Worm (Caenorhabditis elegans) whole organism, midembryonic: ENCODE measurements around the gene erl-1.

Source experiments
- T22C8.4 ChIP-seq: fragments of 200-800 bp; sonication (Bioruptor generic); IDR thresholded peaks from 2 replicates; pipeline ENCODE4 v1.3.6; 2022; ENCODE audit warnings: missing genetic modification characterization, missing compliant biosample characterization
- cog-1 ChIP-seq: sonication (generic microtip); optimal IDR thresholded peaks from 2 replicates; lab custom pipeline; 2016; ENCODE audit warnings: missing genetic modification characterization, missing compliant biosample characterization
- flt-1 ChIP-seq: fragments of 200-800 bp; sonication (Bioruptor generic); IDR thresholded peaks from 2 replicates; pipeline ENCODE4 v1.3.6; 2022; ENCODE audit warnings: missing genetic modification characterization, missing compliant biosample characterization
- klf-2 ChIP-seq: fragments of 200-800 bp; sonication (Bioruptor generic); conservative IDR thresholded peaks from 2 replicates; pipeline ENCODE4 v1.3.6; 2022; ENCODE audit warnings: missing genetic modification reagents, missing genetic modification characterization, missing compliant biosample characterization
- med-1 ChIP-seq: sonication (generic microtip); optimal IDR thresholded peaks from 2 replicates; lab custom pipeline; 2017; ENCODE audit warnings: missing genetic modification characterization, mild to moderate bottlenecking, missing compliant biosample characterization, antibody characterized with exemption, missing genetic modification reagents; ENCODE audit not compliant: insufficient read depth
- ref-1 ChIP-seq: fragments of 200-800 bp; sonication (Bioruptor generic); conservative IDR thresholded peaks from 2 replicates; pipeline ENCODE4 v1.3.6; 2022; ENCODE audit warnings: missing genetic modification reagents, missing genetic modification characterization, missing compliant biosample characterization
- tab-1 ChIP-seq: fragments of 200-800 bp; sonication (Bioruptor generic); IDR thresholded peaks from 2 replicates; pipeline ENCODE4 v1.3.6; 2022; ENCODE audit warnings: missing genetic modification characterization, missing compliant biosample characterization
- ztf-23 ChIP-seq: fragments of 200-800 bp; sonication (Bioruptor generic); IDR thresholded peaks from 2 replicates; pipeline ENCODE4 v1.3.6; 2022; ENCODE audit warnings: missing genetic modification reagents, missing genetic modification characterization, missing compliant biosample characterization
- ztf-29 ChIP-seq: fragments of 200-800 bp; sonication (Bioruptor generic); IDR thresholded peaks from 2 replicates; pipeline ENCODE4 v1.3.6; 2022; ENCODE audit warnings: missing genetic modification reagents, missing genetic modification characterization, missing compliant biosample characterization

Gene erl-1

DNA sequence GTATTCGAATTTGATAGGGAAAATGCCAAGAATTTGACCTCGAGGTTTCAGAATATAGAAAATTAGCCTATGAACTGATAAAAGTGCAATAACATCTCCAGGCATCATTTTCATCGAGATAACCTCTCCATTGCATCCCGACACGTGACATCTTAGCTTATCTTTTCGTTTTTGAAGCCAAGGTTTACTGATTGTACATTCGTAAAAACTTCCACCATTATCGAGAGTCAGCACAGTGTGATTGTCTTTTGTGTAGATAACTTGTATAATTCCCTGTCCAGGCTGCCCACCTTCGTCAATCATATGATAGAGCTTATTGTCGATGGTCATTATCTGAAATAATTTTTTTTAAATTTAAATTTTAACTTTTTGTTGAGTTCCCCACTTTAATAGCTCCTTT lies 13.4 kb upstream of the erl-1 start:
- TF ChIP-seq tab-1 (no peak), ref-1 (GFP tag; lab: Robert Waterston, UW) (no peak), T22C8.4 (GFP tag; lab: Robert Waterston, UW) (no peak), flt-1 (no peak), cog-1 (tag; lab: Kevin White, UChicago) (no peak), ztf-23 (GFP tag; lab: Robert Waterston, UW) (no peak), med-1 (GFP tag; lab: Kevin White, UChicago) (no peak), klf-2 (GFP tag; lab: Robert Waterston, UW) (no peak), ztf-29 (GFP tag; lab: Robert Waterston, UW) (no peak)

- no peak for TF ChIP-seq ref-1 (GFP tag; lab: Robert Waterston, UW)
- TF ChIP-seq ztf-29 (GFP tag; lab: Robert Waterston, UW): no peak
- no peak for TF ChIP-seq T22C8.4 (GFP tag; lab: Robert Waterston, UW)
- TF ChIP-seq tab-1: no peak
- TF ChIP-seq cog-1 (tag; lab: Kevin White, UChicago): no peak
- no peak for TF ChIP-seq ztf-23 (GFP tag; lab: Robert Waterston, UW)
- no peak for TF ChIP-seq med-1 (GFP tag; lab: Kevin White, UChicago)
- TF ChIP-seq klf-2 (GFP tag; lab: Robert Waterston, UW): no peak
- no peak for TF ChIP-seq flt-1
Observed at ce11 chrIV:12275892-12276291, 11.8 kb upstream of the erl-1 start, which contains the start of gene vps-8. Gene vps-8 (minus strand): TSS chrIV:12275992.

DNA sequence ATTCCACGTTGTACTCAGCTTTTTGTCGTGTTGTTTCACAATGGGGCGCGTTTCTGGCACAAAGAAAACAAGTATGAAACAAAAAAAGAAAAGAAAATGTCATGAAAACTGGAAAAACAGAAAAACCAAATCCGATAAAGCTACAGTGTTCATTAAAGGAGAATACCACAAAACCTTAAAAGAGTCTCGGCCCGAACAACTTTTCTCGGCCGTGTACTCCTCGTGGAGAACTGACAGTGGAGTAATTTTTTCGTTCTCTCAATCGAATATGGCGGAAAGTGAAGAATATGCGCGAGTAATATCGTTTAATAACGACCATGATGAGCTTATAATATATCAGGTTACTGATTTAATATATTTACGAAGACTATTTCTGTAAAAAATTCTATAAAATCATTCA lies 9.2 kb upstream of the erl-1 start, which contains the start of the genes tag-335 and vkmt-1:
Gene tag-335 (minus strand): TSS at position 88 of the 400 bp plus-strand sequence.
Gene vkmt-1 (plus strand): TSS at position 219 of the 400 bp plus-strand sequence.
- TF ChIP-seq klf-2 (GFP tag; lab: Robert Waterston, UW): no peak
- TF ChIP-seq flt-1: no peak
- no peak for TF ChIP-seq ztf-23 (GFP tag; lab: Robert Waterston, UW)

- no peak for TF ChIP-seq ref-1 (GFP tag; lab: Robert Waterston, UW)
Observed at ce11 chrIV:12279340-12279739, 8.4 kb upstream of the erl-1 start, which contains the start of gene ltah-1.1. Gene ltah-1.1 (plus strand): TSS chrIV:12279622.

ce11 chrIV:12282157-12282789 lies 5.5 kb upstream of the erl-1 start, which contains the start of the genes C42C1.12 and C42C1.19:
Gene C42C1.12 (minus strand): TSS chrIV:12282207.
Gene C42C1.19 (plus strand): TSS chrIV:12282739.
- TF ChIP-seq klf-2 (GFP tag; lab: Robert Waterston, UW): no peak
- no peak for TF ChIP-seq ztf-29 (GFP tag; lab: Robert Waterston, UW)
- TF ChIP-seq med-1 (GFP tag; lab: Kevin White, UChicago): no peak

DNA sequence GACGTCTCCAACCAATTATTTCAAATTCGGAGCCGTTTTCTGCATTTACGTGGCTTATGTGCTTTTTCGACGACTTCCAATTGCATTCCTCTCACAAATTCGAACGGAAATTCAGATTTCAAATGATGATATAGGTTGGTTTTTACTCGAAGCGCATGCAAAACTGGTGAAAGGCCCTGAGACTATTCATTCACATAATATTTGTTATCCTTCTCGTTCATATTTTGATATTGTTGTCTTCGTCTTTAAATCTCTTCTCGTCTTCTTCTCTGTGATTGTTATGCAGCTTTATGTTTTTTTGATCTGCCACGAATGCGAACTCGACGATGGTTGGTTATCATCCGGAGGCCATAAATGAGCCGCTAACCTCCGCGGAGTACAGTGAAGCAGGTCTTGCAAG lies 4.9 kb upstream of the erl-1 start, which contains the start of gene hpo-12:
Gene hpo-12 (plus strand): TSS at position 301 of the 400 bp plus-strand sequence.
- TF ChIP-seq T22C8.4 (GFP tag; lab: Robert Waterston, UW): no peak
- no peak for TF ChIP-seq med-1 (GFP tag; lab: Kevin White, UChicago)
- TF ChIP-seq ref-1 (GFP tag; lab: Robert Waterston, UW): no peak
- no peak for TF ChIP-seq cog-1 (tag; lab: Kevin White, UChicago)
- TF ChIP-seq ztf-23 (GFP tag; lab: Robert Waterston, UW): no peak
- no peak for TF ChIP-seq tab-1
- TF ChIP-seq ztf-29 (GFP tag; lab: Robert Waterston, UW): no peak
- no peak for TF ChIP-seq flt-1
- no peak for TF ChIP-seq klf-2 (GFP tag; lab: Robert Waterston, UW)

DNA sequence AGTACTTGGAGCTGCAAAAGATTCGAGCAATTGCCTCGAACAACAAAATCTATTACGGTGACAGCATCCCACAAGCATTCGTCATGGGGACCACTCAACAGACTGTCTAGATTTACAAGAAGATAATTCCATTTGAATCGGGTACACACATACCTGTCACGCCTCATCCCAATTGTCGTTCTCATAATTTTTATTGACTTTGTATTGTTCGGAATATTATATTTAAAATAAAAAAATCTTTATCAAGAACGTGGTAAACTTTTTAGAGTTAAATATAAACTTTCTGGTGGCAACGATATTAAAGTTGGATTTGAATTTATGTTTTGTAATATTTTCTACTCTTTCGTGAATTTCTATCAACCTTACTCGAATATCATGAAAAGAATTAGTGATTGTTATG lies 1.4 kb downstream of the erl-1 start, which contains the start of gene C42C1.9:
Gene C42C1.9 (plus strand): TSS at position 301 of the 400 bp plus-strand sequence.
- TF ChIP-seq T22C8.4 (GFP tag; lab: Robert Waterston, UW): no peak
- TF ChIP-seq med-1 (GFP tag; lab: Kevin White, UChicago): no peak
- TF ChIP-seq ref-1 (GFP tag; lab: Robert Waterston, UW): no peak
- no peak for TF ChIP-seq ztf-23 (GFP tag; lab: Robert Waterston, UW)
- no peak for TF ChIP-seq ztf-29 (GFP tag; lab: Robert Waterston, UW)

DNA sequence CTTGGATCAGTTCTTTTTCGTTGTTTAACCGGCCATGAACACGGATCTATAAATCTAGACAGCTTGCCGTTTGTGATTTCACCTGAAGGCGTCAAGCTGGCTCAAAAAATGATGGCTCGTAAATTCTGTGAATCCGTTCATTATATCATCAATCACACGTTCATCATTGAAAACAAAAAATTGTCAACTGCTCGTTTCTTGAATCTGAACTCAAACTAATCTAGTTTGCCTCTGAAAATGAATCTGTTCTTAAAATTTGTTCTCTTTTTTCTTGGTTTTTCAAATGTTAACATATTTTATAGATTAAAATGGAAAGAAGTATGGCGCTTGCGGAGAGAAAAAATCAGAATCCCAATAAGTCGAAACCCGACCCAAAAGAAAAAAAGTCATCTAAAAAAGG lies 3.0 kb downstream of the erl-1 start, which contains the start of gene C42C1.8:
Gene C42C1.8 (plus strand): TSS at position 301 of the 400 bp plus-strand sequence.
- no peak for TF ChIP-seq ztf-23 (GFP tag; lab: Robert Waterston, UW)
- TF ChIP-seq ztf-29 (GFP tag; lab: Robert Waterston, UW): no peak
- no peak for TF ChIP-seq tab-1
- no peak for TF ChIP-seq ref-1 (GFP tag; lab: Robert Waterston, UW)
- TF ChIP-seq T22C8.4 (GFP tag; lab: Robert Waterston, UW): no peak
- TF ChIP-seq klf-2 (GFP tag; lab: Robert Waterston, UW): no peak
- TF ChIP-seq flt-1: no peak
- no peak for TF ChIP-seq cog-1 (tag; lab: Kevin White, UChicago)
- no peak for TF ChIP-seq med-1 (GFP tag; lab: Kevin White, UChicago)

DNA sequence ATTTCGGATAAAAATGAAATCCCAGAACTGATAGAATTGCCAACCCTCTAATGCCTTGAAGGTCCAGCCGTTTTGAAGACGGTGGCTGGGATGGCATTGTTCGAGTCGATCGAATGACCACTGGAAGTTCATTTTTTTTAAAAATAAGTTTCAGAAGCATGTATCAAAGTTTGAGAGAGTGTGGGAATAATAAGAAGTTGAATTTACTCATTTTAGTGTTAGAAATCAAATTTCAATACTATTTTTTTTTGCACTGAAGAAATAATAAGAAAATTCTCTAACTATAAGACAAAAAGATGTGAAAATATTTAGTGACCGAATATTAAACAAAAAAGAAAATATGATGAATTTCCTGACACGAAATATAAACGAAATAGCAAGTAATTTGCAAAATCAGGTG lies 13.4 kb downstream of the erl-1 start, which contains the start of gene oac-59:
Gene oac-59 (minus strand): TSS at position 101 of the 400 bp plus-strand sequence.
- TF ChIP-seq ref-1 (GFP tag; lab: Robert Waterston, UW) (no peak), ztf-29 (GFP tag; lab: Robert Waterston, UW) (no peak), ztf-23 (GFP tag; lab: Robert Waterston, UW) (no peak), med-1 (GFP tag; lab: Kevin White, UChicago) (no peak), klf-2 (GFP tag; lab: Robert Waterston, UW) (no peak), cog-1 (tag; lab: Kevin White, UChicago) (no peak), tab-1 (no peak), T22C8.4 (GFP tag; lab: Robert Waterston, UW) (no peak), flt-1 (no peak)
